Worm (Caenorhabditis elegans) whole organism, early embryonic: Measurements from ENCODE around the gene pqn-54.

Experiments
- ama-1 ChIP-seq: fragments of 150-350 bp; optimal IDR thresholded peaks from 2 replicates; lab custom pipeline; 2014
- ceh-13 ChIP-seq: fragments of 200-800 bp; sonication (Bioruptor generic); optimal IDR thresholded peaks from 2 replicates; lab custom pipeline; 2018; ENCODE audit warnings: mild to moderate bottlenecking, missing genetic modification characterization, missing compliant biosample characterization
- ceh-36 ChIP-seq: sonication (generic microtip); optimal IDR thresholded peaks from 2 replicates; lab custom pipeline; 2016; ENCODE audit warnings: missing genetic modification characterization, inconsistent platforms, missing compliant biosample characterization
- hmg-4 ChIP-seq: fragments of 200-800 bp; sonication (Bioruptor generic); optimal IDR thresholded peaks from 2 replicates; lab custom pipeline; 2018; ENCODE audit warnings: mild to moderate bottlenecking, missing genetic modification characterization, missing compliant biosample characterization

ce11 chrV:1466949-1467348, 2.2 kb downstream of the pqn-54 start:
- TF ChIP-seq ceh-36 (tag; lab: Kevin White, UChicago) (no peak), hmg-4 (GFP tag; lab: Kevin White, UChicago) (no peak), ama-1 (lab: Kevin White, UChicago) (no peak), ceh-13 (GFP tag; lab: Kevin White, UChicago) (no peak)
